Worm (Caenorhabditis elegans) whole organism, L2 larva: ENCODE measurements around the gene R12A1.3.

Experiments used
- ceh-16 ChIP-seq: fragments of 150-350 bp; optimal IDR thresholded peaks from 2 replicates; lab custom pipeline; 2014; ENCODE audit warnings: missing biosample characterization, missing genetic modification characterization
- ceh-82 ChIP-seq: fragments of 150-350 bp; optimal IDR thresholded peaks from 2 replicates; lab custom pipeline; 2014; ENCODE audit warnings: missing biosample characterization, missing genetic modification characterization
- lin-11 ChIP-seq: fragments of 150-350 bp; sonication (generic microtip); optimal IDR thresholded peaks from 2 replicates; lab custom pipeline; 2014; ENCODE audit warnings: missing biosample characterization, missing genetic modification characterization, inconsistent platforms, mixed read lengths
- mdl-1 ChIP-seq, 2 experiments: fragments of 150-350 bp in 1 of 2; sonication (generic microtip) in 1 of 2; optimal IDR thresholded peaks; 2 replicates each; lab custom pipeline; 2017; ENCODE audit warnings: missing biosample characterization in 2 of 2, missing genetic modification characterization in 2 of 2
- nhr-11 ChIP-seq: fragments of 150-350 bp; optimal IDR thresholded peaks from 2 replicates; lab custom pipeline; 2014; ENCODE audit warnings: missing biosample characterization, missing genetic modification characterization
- nhr-12 ChIP-seq: fragments of 150-350 bp; optimal IDR thresholded peaks from 2 replicates; lab custom pipeline; 2014; ENCODE audit warnings: missing biosample characterization, missing genetic modification characterization
- nhr-237 ChIP-seq: fragments of 150-350 bp; optimal IDR thresholded peaks from 2 replicates; lab custom pipeline; 2014; ENCODE audit warnings: missing biosample characterization, missing genetic modification characterization
- nhr-77 ChIP-seq: fragments of 150-350 bp; optimal IDR thresholded peaks from 2 replicates; lab custom pipeline; 2014; ENCODE audit warnings: missing biosample characterization, missing genetic modification characterization
- snpc-4 ChIP-seq: fragments of 150-350 bp; optimal IDR thresholded peaks from 2 replicates; lab custom pipeline; 2014; ENCODE audit warnings: missing biosample characterization, missing genetic modification characterization
- unc-39 ChIP-seq: fragments of 150-350 bp; optimal IDR thresholded peaks from 2 replicates; lab custom pipeline; 2014; ENCODE audit warnings: missing biosample characterization, missing genetic modification characterization
- unc-62 ChIP-seq: fragments of 150-350 bp; optimal IDR thresholded peaks from 2 replicates; lab custom pipeline; 2014; ENCODE audit warnings: missing biosample characterization, missing genetic modification reagents, missing genetic modification characterization
- zag-1 ChIP-seq: fragments of 150-350 bp; optimal IDR thresholded peaks from 2 replicates; lab custom pipeline; 2014; ENCODE audit warnings: missing biosample characterization, missing genetic modification characterization
- ztf-1 ChIP-seq: fragments of 200-800 bp; sonication (Bioruptor generic); conservative IDR thresholded peaks from 2 replicates; pipeline ENCODE4 v1.3.6; 2022; ENCODE audit warnings: missing genetic modification characterization, missing compliant biosample characterization
- ztf-11 ChIP-seq: sonication (generic microtip); optimal IDR thresholded peaks from 2 replicates; lab custom pipeline; 2017; ENCODE audit warnings: missing biosample characterization, missing genetic modification characterization

DNA sequence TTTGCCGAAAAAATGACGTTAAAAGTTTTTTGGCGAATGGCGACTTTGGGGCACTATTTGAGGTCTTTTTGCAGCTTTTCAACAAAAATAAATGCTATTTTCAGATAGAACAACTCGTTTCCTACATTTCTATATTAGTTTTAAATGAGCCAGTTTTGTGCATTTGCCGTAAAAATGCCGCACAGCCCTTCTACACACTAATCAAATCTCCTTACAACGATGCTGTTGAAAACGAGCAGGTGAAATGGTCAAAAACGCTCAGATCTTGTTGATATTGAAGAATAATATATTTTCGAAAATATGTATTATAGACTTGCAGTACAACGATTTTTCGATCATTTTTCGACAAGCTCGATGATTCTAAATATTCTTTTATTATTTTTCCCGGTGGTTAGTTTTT, 29.2 kb upstream of the R12A1.3 start, which contains the start of gene chil-14:
- no peak for TF ChIP-seq nhr-11
- TF ChIP-seq snpc-4: no peak
- no peak for TF ChIP-seq unc-62 (GFP tag; lab: Kevin White, UChicago)
- no peak for TF ChIP-seq ceh-16 (tag; lab: Kevin White, UChicago)
- TF ChIP-seq ceh-82: no peak
- TF ChIP-seq ztf-11 (tag; lab: Kevin White, UChicago): no peak
- no peak for TF ChIP-seq unc-39 (tag; lab: Kevin White, UChicago)
- no peak for TF ChIP-seq nhr-237 (tag; lab: Kevin White, UChicago)
- no peak for TF ChIP-seq ztf-1 (GFP tag; lab: Robert Waterston, UW)
- no peak for TF ChIP-seq nhr-77
- no peak for TF ChIP-seq zag-1
- no peak for TF ChIP-seq nhr-12 (tag; lab: Kevin White, UChicago)
- no peak for TF ChIP-seq mdl-1 (tag; optimal IDR thresholded peaks at IDR 0.05; lab: Kevin White, UChicago)
- no peak for TF ChIP-seq lin-11 (tag; lab: Kevin White, UChicago)
